Fruit fly (Drosophila melanogaster): ENCODE results near the gene ru.

ru gene

dm6 chr3L:1349942-1350923 lies 20.2 kb upstream of the ru start (continued):
- peak; percentile 52 for TF ChIP-seq CG30403 (GFP tag; optimal IDR thresholded peaks at IDR 0.05)
- no peak for TF ChIP-seq kah (GFP tag; optimal IDR thresholded peaks at IDR 0.05)
- no peak for TF ChIP-seq CG2199 (GFP tag; IDR thresholded peaks at IDR 0.05)
- TF ChIP-seq Meics (GFP tag; optimal IDR thresholded peaks at IDR 0.05) = peak; percentile 41
- TF ChIP-seq CG32772 (GFP tag; IDR thresholded peaks at IDR 0.05) = no peak
- TF ChIP-seq chn (GFP tag; optimal IDR thresholded peaks at IDR 0.05) = peak; percentile 18
- TF ChIP-seq chm (GFP tag; IDR thresholded peaks at IDR 0.05) = no peak
- TF ChIP-seq Myb (GFP tag; optimal IDR thresholded peaks at IDR 0.05) = peak; percentile 15
- peak; percentile 59 for TF ChIP-seq CG13894 (tag; optimal IDR thresholded peaks at IDR 0.05)
- TF ChIP-seq Dfd (GFP tag; optimal IDR thresholded peaks at IDR 0.05) = no peak
- TF ChIP-seq Taf1 (GFP tag; IDR thresholded peaks at IDR 0.05) = no peak
- TF ChIP-seq CG7928 (GFP tag; optimal IDR thresholded peaks at IDR 0.05) = no peak
- TF ChIP-seq bbx (GFP tag; IDR thresholded peaks at IDR 0.05; ENCODE audit: partially characterized antibody) = peak; percentile 97
- no peak for TF ChIP-seq tio (GFP tag; optimal IDR thresholded peaks at IDR 0.05)
- TF ChIP-seq tna (GFP tag; IDR thresholded peaks at IDR 0.05; ENCODE audit: partially characterized antibody) = peak; percentile 94
- no peak for TF ChIP-seq Rx (GFP tag; IDR thresholded peaks at IDR 0.05)
- no peak for TF ChIP-seq CG6254 (GFP tag; optimal IDR thresholded peaks at IDR 0.05)
- TF ChIP-seq CG6272 (GFP tag; IDR thresholded peaks at IDR 0.05) = peak; percentile 57
- TF ChIP-seq fd3F (GFP tag; optimal IDR thresholded peaks at IDR 0.05) = no peak
- no peak for TF ChIP-seq org-1 (GFP tag; optimal IDR thresholded peaks at IDR 0.05)
- no peak for TF ChIP-seq CG4328 (GFP tag; optimal IDR thresholded peaks at IDR 0.05)
- peak; percentile 98 for TF ChIP-seq knrl (GFP tag; IDR thresholded peaks at IDR 0.05; ENCODE audit: partially characterized antibody)
- no peak for TF ChIP-seq sqz (GFP tag; optimal IDR thresholded peaks at IDR 0.05)
- TF ChIP-seq H15 (GFP tag; IDR thresholded peaks at IDR 0.05) = no peak
- TF ChIP-seq Elba2 (GFP tag; optimal IDR thresholded peaks at IDR 0.05) = no peak
- TF ChIP-seq CG8478 (optimal IDR thresholded peaks at IDR 0.05) = peak; percentile 94
- peak; percentile 88 for TF ChIP-seq Dref (GFP tag; IDR thresholded peaks at IDR 0.05)
- no peak for TF ChIP-seq D19B (GFP tag; optimal IDR thresholded peaks at IDR 0.05)
- peak; percentile 46 for TF ChIP-seq Xbp1 (GFP tag; optimal IDR thresholded peaks at IDR 0.05)
- TF ChIP-seq CG4404 (GFP tag; IDR thresholded peaks at IDR 0.05) = no peak
- TF ChIP-seq cg (GFP tag; optimal IDR thresholded peaks at IDR 0.05) = peak; percentile 98
- TF ChIP-seq Fer2 (tag; optimal IDR thresholded peaks at IDR 0.05) = no peak
- no peak for TF ChIP-seq HHEX (GFP tag; optimal IDR thresholded peaks at IDR 0.05)
- peak; percentile 99 for TF ChIP-seq inv (GFP tag; IDR thresholded peaks at IDR 0.05; ENCODE audit: partially characterized antibody)
- TF ChIP-seq CG8924 (tag; optimal IDR thresholded peaks at IDR 0.05) = peak; percentile 42
- TF ChIP-seq fru (optimal IDR thresholded peaks at IDR 0.05) = no peak
- TF ChIP-seq CG10431 (GFP tag; optimal IDR thresholded peaks at IDR 0.05) = no peak
- TF ChIP-seq Ada2b (GFP tag; IDR thresholded peaks at IDR 0.05) = no peak; the same call in 1 of the 2 replicates
- TF ChIP-seq cad (GFP tag; optimal IDR thresholded peaks at IDR 0.05) = no peak
- TF ChIP-seq Neu2 (GFP tag; optimal IDR thresholded peaks at IDR 0.05; ENCODE audit: borderline replicate concordance) = no peak
- TF ChIP-seq fd96Cb (tag; optimal IDR thresholded peaks at IDR 0.05) = peak; percentile 13
- TF ChIP-seq tap (tag; optimal IDR thresholded peaks at IDR 0.05) = peak; percentile 19
- no peak for TF ChIP-seq CG3726 (GFP tag; IDR thresholded peaks at IDR 0.05)
- no peak for TF ChIP-seq disco-r (GFP tag; optimal IDR thresholded peaks at IDR 0.05)
- TF ChIP-seq Dad (GFP tag; optimal IDR thresholded peaks at IDR 0.05) = no peak
- no peak for TF ChIP-seq esg (GFP tag; conservative IDR thresholded peaks at IDR 0.05)
- peak; percentile 22 for TF ChIP-seq CG12155 (GFP tag; optimal IDR thresholded peaks at IDR 0.05)
- TF ChIP-seq crol (GFP tag; IDR thresholded peaks at IDR 0.05) = no peak
- peak; percentile 34 for TF ChIP-seq tx (GFP tag; optimal IDR thresholded peaks at IDR 0.05)
- peak; percentile 38 for TF ChIP-seq Camta (GFP tag; optimal IDR thresholded peaks at IDR 0.05)

All from whole organism, embryonic.